Worm (Caenorhabditis elegans) whole organism, L4/young adult: ENCODE results near the gene hpo-18.
"Not testable (repeated sequence)": the region's sequence is repeated elsewhere in the genome, so short reads cannot be mapped to it uniquely, and the experiment has no call there.

Experiments
- W03F9.2 ChIP-seq: fragments of 150-350 bp; optimal IDR thresholded peaks from 2 replicates; lab custom pipeline; 2014; ENCODE audit warnings: missing biosample characterization, missing genetic modification characterization
- dao-5 ChIP-seq: sonication (generic microtip); optimal IDR thresholded peaks from 2 replicates; lab custom pipeline; 2016; ENCODE audit warnings: missing genotype, missing genetic modification characterization, moderate library complexity, missing compliant biosample characterization
- him-1 ChIP-seq: sonication (generic microtip); optimal IDR thresholded peaks from 2 replicates; lab custom pipeline; 2016; ENCODE audit warnings: missing genotype, missing genetic modification reagents, missing genetic modification characterization, missing compliant biosample characterization

The hpo-18 gene

ce11 chrV:4364517-4364916, 18.3 kb upstream of the hpo-18 start, which contains the start of gene grl-13:
grl-13 (minus strand) TSS chrV:4364617.
- no peak for TF ChIP-seq him-1 (tag; lab: Kevin White, UChicago)
- no peak for TF ChIP-seq dao-5 (tag; lab: Kevin White, UChicago)
- TF ChIP-seq W03F9.2 = no peak

DNA sequence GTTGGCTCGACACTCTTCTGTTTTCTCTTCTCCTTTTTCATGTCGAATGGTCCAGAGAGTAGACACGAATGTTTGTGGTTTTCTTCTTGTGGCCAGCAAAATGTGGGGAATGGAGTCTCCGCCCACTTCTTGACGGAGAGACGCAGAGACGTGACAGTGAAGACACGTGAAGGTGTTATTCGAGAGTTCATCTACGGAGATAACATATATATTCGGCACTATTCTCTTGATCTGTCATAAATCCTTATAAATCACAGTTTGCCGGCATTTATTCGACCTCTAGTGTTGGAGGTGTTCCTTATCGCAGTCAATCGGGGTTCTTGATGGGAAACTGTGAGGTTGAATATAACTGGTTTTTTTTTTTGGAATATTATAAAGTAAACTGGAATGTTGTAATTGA, 15.3 kb upstream of the hpo-18 start, which contains the start of gene F32D1.3:
Gene F32D1.3, minus strand, starts transcription at position 65 of the 400 bp plus-strand sequence.
- TF ChIP-seq him-1 (tag; lab: Kevin White, UChicago) (no peak), W03F9.2 (no peak), dao-5 (tag; lab: Kevin White, UChicago) (no peak)

DNA sequence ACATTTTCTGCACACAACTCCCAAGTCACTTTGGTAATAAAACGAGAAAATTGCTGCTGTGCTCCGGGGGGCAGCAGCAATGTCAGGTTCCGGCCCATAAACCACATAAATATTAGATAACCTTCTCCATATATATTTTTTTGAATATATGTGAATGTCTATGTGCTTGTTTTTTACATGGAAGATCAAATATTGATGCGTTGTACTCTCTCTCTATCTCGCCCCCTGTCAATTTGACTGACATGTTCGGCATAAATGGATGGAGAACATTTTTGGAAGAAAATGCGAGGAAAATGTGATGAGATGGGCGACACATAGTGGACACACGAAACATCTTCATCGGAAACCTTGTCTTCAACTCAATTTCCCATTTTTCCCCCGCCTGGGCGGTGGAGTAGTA, 13.8 kb upstream of the hpo-18 start:
- TF ChIP-seq W03F9.2 (no peak), dao-5 (tag; lab: Kevin White, UChicago) (no peak), him-1 (tag; lab: Kevin White, UChicago) (no peak)

- TF ChIP-seq W03F9.2 = no peak
- no peak for TF ChIP-seq dao-5 (tag; lab: Kevin White, UChicago)
- no peak for TF ChIP-seq him-1 (tag; lab: Kevin White, UChicago)
Observed at ce11 chrV:4359127-4359526, 12.9 kb upstream of the hpo-18 start.

DNA sequence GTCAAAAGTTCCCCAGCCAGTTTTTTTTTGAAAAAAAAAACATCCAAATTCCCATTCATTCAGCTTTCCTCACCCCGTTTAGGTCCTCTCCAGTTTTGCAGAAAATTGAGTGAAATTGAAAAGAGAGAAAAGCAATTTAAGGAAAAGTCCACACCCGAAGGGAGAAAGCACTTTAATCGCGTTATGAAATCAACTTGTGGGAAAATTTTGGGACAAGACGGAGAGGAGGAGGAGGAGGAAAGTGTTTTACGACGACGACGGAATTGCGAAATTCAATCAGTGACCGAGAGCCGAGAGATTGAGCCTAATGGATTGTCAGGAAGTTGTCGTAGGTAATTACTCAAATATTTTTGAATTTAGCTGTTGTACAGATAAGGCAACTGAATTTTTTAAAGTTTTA, 11.1 kb upstream of the hpo-18 start:
- TF ChIP-seq W03F9.2 = no peak
- TF ChIP-seq him-1 (tag; lab: Kevin White, UChicago) = no peak
- no peak for TF ChIP-seq dao-5 (tag; lab: Kevin White, UChicago)

DNA sequence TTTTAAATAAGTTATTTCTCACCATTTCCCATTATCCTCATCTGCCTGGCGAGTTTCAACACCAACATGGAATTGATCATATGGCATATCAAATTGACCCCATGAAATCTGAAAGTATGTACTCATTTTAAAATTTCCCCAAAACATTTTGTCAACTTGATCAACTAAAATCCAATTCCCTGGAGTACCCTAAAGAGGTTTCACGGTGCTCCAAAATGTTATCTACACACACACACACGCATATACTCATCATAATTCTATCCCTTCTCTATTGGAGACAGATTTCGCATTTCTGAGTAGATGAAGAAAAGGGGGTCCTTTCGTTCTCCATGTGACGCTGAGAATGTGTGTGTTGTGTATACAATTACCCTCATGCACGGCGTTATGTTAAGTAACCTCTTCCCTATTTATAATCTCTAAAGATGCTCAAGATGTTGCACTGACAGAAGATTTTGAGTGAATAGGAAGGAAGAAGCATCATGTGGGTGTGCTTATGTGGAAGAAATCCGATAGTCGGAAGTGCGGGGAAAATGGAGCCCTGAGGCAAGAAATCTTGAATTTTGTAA, 9.9 kb upstream of the hpo-18 start:
- TF ChIP-seq him-1 (tag; lab: Kevin White, UChicago) (no peak), dao-5 (tag; lab: Kevin White, UChicago) (no peak), W03F9.2 (no peak)

ce11 chrV:4346799-4347198, 574 bp upstream of the hpo-18 start, which contains the start of gene mcm-7:
mcm-7 (plus strand) TSS chrV:4347166.
- TF ChIP-seq W03F9.2 (no peak), him-1 (tag; lab: Kevin White, UChicago) (no peak), dao-5 (tag; lab: Kevin White, UChicago) (no peak)

- TF ChIP-seq dao-5 (tag; lab: Kevin White, UChicago) (no peak), W03F9.2 (no peak), him-1 (tag; lab: Kevin White, UChicago) (no peak)
Observed at ce11 chrV:4345714-4346113, 511 bp downstream of the hpo-18 start, which contains the start of gene figl-1. figl-1 (minus strand) TSS chrV:4345999.

DNA sequence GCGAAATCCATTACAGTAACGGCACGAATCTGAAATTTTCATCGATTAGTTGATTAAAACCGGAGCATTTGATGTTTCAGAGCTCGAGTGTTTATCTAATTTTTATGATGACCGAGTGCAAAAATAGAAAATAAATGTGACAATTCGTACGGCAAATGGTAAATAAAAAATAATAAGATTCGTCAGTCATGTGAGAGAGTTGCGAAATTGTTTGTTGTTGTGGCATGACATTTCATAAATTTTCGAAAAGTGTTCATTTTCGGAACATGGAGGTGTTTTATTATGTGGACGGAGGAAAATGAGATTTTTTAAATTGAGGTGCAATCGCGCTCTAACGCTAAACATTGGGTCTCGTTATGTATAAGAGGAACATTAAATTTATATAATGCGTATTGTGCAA, 4.5 kb downstream of the hpo-18 start:
- no peak for TF ChIP-seq W03F9.2
- TF ChIP-seq him-1 (tag; lab: Kevin White, UChicago) = no peak
- TF ChIP-seq dao-5 (tag; lab: Kevin White, UChicago) = no peak

DNA sequence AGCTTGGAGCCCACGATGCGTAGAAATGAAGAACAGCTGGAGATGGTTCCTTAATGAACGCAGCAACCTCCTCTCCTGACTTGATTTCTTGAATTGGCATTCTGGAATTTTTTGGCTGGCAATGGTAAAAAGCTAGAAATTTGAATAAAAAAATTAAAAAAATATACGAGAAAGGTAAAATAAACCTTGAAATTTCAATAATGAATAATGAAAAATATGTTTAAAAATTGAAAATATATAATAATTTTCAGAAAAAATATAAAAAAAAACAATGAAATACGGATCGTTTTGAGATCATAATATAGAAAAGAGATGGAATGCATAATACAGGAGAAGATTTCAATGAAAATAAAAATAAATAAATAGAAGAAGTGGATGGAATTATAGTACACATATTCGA, 5.0 kb downstream of the hpo-18 start, which contains the start of gene glrx-3:
Gene glrx-3, minus strand, starts transcription at position 101 of the 400 bp plus-strand sequence.
- TF ChIP-seq dao-5 (tag; lab: Kevin White, UChicago) (no peak), him-1 (tag; lab: Kevin White, UChicago) (no peak), W03F9.2 (no peak)

DNA sequence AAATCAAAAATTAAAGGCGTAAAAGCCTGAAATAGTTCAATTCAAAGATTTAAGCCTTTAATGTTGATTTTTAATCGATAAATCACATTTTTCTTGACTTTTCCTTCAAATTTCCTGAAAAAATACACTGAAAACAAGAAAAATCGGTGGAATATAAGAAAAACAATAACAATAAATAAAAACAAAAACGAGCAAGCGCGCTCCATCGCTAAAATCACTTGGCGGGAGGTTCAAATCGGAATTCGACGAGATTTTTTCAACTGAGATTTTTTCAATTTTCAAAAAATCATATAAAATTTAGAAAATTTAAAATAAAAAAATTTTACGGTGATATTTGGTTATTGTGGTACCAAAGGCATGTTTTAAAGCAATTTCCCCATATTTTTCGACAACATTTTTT, 6.7 kb downstream of the hpo-18 start:
- TF ChIP-seq him-1 (tag; lab: Kevin White, UChicago) (no peak), W03F9.2 (no peak), dao-5 (tag; lab: Kevin White, UChicago) (no peak)

- not testable (repeated sequence) for TF ChIP-seq him-1 (tag; lab: Kevin White, UChicago); W03F9.2; dao-5 (tag; lab: Kevin White, UChicago)
Observed at ce11 chrV:4336462-4336861, 9.8 kb downstream of the hpo-18 start, which contains the start of gene irld-1. irld-1 (plus strand) TSS chrV:4336762.

ce11 chrV:4332450-4332849, 13.8 kb downstream of the hpo-18 start, which contains the start of gene oac-12:
oac-12 (minus strand) TSS chrV:4332550.
- no peak for TF ChIP-seq dao-5 (tag; lab: Kevin White, UChicago)
- no peak for TF ChIP-seq him-1 (tag; lab: Kevin White, UChicago)
- no peak for TF ChIP-seq W03F9.2

DNA sequence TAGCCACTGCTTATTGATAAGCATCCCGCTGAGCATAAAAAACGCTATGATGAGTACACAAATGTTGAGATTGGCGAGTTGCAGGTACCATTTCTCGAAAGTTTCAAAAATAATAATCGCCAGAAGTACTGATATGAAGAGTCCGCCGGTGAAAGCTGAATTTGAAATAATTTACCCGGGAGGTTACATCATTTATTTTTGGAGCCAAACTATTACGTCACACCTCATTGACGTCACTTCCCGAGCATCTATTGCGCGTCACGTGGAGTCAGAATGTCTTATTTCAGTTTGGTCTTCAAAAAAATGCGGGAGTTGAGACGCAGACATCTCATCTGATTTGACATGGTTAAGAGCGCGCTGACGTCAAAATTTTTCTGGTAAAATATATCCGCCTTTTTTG, 15.4 kb downstream of the hpo-18 start:
- TF ChIP-seq dao-5 (tag; lab: Kevin White, UChicago) (no peak), W03F9.2 (no peak), him-1 (tag; lab: Kevin White, UChicago) (no peak)

ce11 chrV:4326841-4327240, 19.4 kb downstream of the hpo-18 start, which contains the start of gene D2063.1:
D2063.1 (plus strand) TSS chrV:4327121.
- TF ChIP-seq W03F9.2 (no peak), him-1 (tag; lab: Kevin White, UChicago) (no peak), dao-5 (tag; lab: Kevin White, UChicago) (no peak)
